Worm (Caenorhabditis elegans) whole organism, L1 larva: ENCODE data around the gene frm-5.1.
"Not testable (repeated sequence)": the region's sequence is repeated elsewhere in the genome, so short reads cannot be mapped to it uniquely, and the experiment has no call there.

Experiments
- aly-2 ChIP-seq: fragments of 150-350 bp; optimal IDR thresholded peaks from 2 replicates; lab custom pipeline; 2014; ENCODE audit warnings: missing biosample characterization, missing genetic modification characterization
- pax-3 ChIP-seq: fragments of 200-800 bp; sonication (Bioruptor generic); optimal IDR thresholded peaks from 2 replicates; lab custom pipeline; 2018; ENCODE audit warnings: mild to moderate bottlenecking, missing genetic modification characterization, moderate library complexity, missing compliant biosample characterization
- tbx-2 ChIP-seq: sonication (generic microtip); optimal IDR thresholded peaks from 2 replicates; lab custom pipeline; 2016; ENCODE audit warnings: missing genetic modification characterization, missing compliant biosample characterization

DNA sequence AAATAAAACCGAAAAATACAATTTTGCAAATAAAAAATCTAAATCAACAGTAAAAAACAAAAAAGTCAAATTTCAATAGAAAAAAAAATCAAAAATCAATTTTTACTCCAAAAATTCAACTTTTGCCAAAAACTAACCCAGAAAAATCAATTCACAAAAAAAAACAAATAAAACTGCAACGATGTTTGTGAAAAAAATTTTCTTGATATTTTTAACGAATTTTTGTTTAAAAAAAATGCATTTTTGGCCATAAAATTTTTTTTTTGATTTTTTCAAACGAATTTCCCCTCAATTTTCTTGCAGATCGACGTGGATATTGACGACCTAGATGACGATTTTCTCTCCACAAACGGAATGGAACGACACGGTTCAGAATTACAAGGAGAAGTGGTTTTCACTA, 48.3 kb downstream of the frm-5.1 start, which contains the start of gene frm-5.2:
- not testable (repeated sequence) for TF ChIP-seq aly-2 (tag; lab: Kevin White, UChicago); pax-3 (tag; lab: Kevin White, UChicago); tbx-2
